Fruit fly (Drosophila melanogaster) whole organism, adult: ENCODE results near the gene lectin-21Cb.

Experiments
- CG11617 ChIP-seq: fragments of 200-800 bp; sonication (Bioruptor generic); optimal IDR thresholded peaks from 2 replicates; lab custom pipeline; 2017; ENCODE audit warnings: mild to moderate bottlenecking, missing biosample characterization, missing genetic modification reagents, missing genetic modification characterization
- CG12768 ChIP-seq: fragments of 200-800 bp; sonication (Bioruptor generic); optimal IDR thresholded peaks from 2 replicates; lab custom pipeline; 2017; ENCODE audit warnings: missing biosample characterization, missing genetic modification characterization, mild to moderate bottlenecking, moderate library complexity, missing genetic modification reagents
- CG14711 ChIP-seq: fragments of 200-800 bp; sonication (Bioruptor generic); optimal IDR thresholded peaks from 2 replicates; lab custom pipeline; 2018; ENCODE audit warnings: missing biosample characterization, mild to moderate bottlenecking, missing genetic modification characterization, moderate library complexity
- CG1620 ChIP-seq: fragments of 200-800 bp; sonication (Bioruptor generic); optimal IDR thresholded peaks from 2 replicates; lab custom pipeline; 2016; ENCODE audit warnings: missing biosample characterization, missing genetic modification characterization
- CG33017 ChIP-seq: fragments of 200-800 bp; sonication (Bioruptor generic); optimal IDR thresholded peaks from 2 replicates; lab custom pipeline; 2018; ENCODE audit warnings: missing biosample characterization, mild to moderate bottlenecking, missing genetic modification characterization, moderate library complexity
- CG5204 ChIP-seq: fragments of 200-800 bp; sonication (Bioruptor generic); optimal IDR thresholded peaks from 2 replicates; lab custom pipeline; 2016; ENCODE audit warnings: missing biosample characterization, missing genetic modification characterization
- CG7045 ChIP-seq: fragments of 200-800 bp; sonication (Bioruptor generic); optimal IDR thresholded peaks from 2 replicates; lab custom pipeline; 2017; ENCODE audit warnings: missing biosample characterization, mild to moderate bottlenecking, missing genetic modification characterization
- CG7101 ChIP-seq: fragments of 200-800 bp; sonication (Bioruptor generic); optimal IDR thresholded peaks from 2 replicates; lab custom pipeline; 2018; ENCODE audit warnings: missing biosample characterization, mild to moderate bottlenecking, missing genetic modification characterization, moderate library complexity
- Clk ChIP-seq: fragments of 200-800 bp; sonication (Bioruptor generic); optimal IDR thresholded peaks from 2 replicates; lab custom pipeline; 2017; ENCODE audit warnings: missing biosample characterization, missing genetic modification characterization
- Crg-1 ChIP-seq: fragments of 200-800 bp; sonication (Bioruptor generic); optimal IDR thresholded peaks from 2 replicates; lab custom pipeline; 2016; ENCODE audit warnings: missing biosample characterization, missing genetic modification characterization
- Hr96 ChIP-seq: fragments of 200-800 bp; sonication (Bioruptor generic); optimal IDR thresholded peaks from 2 replicates; lab custom pipeline; 2016; ENCODE audit warnings: missing biosample characterization, missing genetic modification characterization
- Mnt ChIP-seq: fragments of 200-800 bp; sonication (Bioruptor generic); optimal IDR thresholded peaks from 2 replicates; lab custom pipeline; 2016; ENCODE audit warnings: missing biosample characterization, mild to moderate bottlenecking, missing genetic modification characterization
- bab1 ChIP-seq: fragments of 200-800 bp; sonication (Bioruptor generic); optimal IDR thresholded peaks from 3 replicates; lab custom pipeline; 2019; ENCODE audit warnings: missing biosample characterization, mild to moderate bottlenecking, missing genetic modification characterization, moderate library complexity
- cic ChIP-seq: fragments of 200-800 bp; sonication (Bioruptor generic); optimal IDR thresholded peaks from 2 replicates; lab custom pipeline; 2017; ENCODE audit warnings: missing biosample characterization, mild to moderate bottlenecking, missing genetic modification characterization, moderate library complexity
- cnc ChIP-seq, 2 experiments: fragments of >200 bp; optimal IDR thresholded peaks; 2 replicates each; lab custom pipeline; 2017
- kay ChIP-seq: fragments of 200-800 bp; sonication (Bioruptor generic); peaks from one replicate; lab custom pipeline; 2016; ENCODE audit warnings: missing biosample characterization, missing genetic modification characterization, borderline replicate concordance
- ovo ChIP-seq: fragments of 200-800 bp; sonication (Bioruptor generic); optimal IDR thresholded peaks from 2 replicates; lab custom pipeline; 2016; ENCODE audit warnings: missing biosample characterization, missing genetic modification characterization
- pad ChIP-seq: fragments of 200-800 bp; sonication (Bioruptor generic); optimal IDR thresholded peaks from 3 replicates; lab custom pipeline; 2017; ENCODE audit warnings: missing biosample characterization, missing genetic modification characterization, mild to moderate bottlenecking, moderate library complexity, missing genetic modification reagents
- tj ChIP-seq: fragments of 200-800 bp; sonication (Bioruptor generic); optimal IDR thresholded peaks from 3 replicates; lab custom pipeline; 2017; ENCODE audit warnings: missing biosample characterization, mild to moderate bottlenecking, missing genetic modification characterization, moderate library complexity
- toe ChIP-seq: fragments of 200-800 bp; sonication (Bioruptor generic); optimal IDR thresholded peaks from 2 replicates; lab custom pipeline; 2016; ENCODE audit warnings: missing biosample characterization, missing genetic modification characterization

lectin-21Cb gene

DNA sequence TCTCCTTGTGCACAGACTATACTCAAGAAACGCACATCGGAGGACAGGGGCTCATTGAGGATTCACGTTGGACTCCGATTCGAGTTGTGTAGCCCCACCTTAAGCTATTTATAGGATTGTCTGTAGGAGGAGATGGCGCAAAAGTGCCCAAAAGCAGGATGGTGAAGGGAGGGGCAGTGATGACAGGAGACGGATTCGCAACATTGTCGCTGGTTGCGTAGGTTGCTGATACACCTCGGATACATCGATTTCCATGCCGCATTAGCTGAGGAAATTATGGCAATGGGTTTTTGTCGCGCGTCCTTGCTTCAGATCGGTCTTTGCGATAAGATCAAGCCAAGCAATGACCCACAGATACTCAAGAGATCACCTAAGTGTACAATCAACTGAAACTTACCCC lies 26.6 kb upstream of the lectin-21Cb start:
- no peak for TF ChIP-seq CG33017 (tag; lab: Kevin White, UChicago)
- no peak for TF ChIP-seq kay (GFP tag; lab: Kevin White, UChicago)
- TF ChIP-seq CG14711 (tag; lab: Kevin White, UChicago): no peak
- TF ChIP-seq Hr96: no peak
- TF ChIP-seq CG5204 (GFP tag; lab: Kevin White, UChicago): no peak
- no peak for TF ChIP-seq CG1620
- no peak for TF ChIP-seq toe (GFP tag; lab: Kevin White, UChicago)

DNA sequence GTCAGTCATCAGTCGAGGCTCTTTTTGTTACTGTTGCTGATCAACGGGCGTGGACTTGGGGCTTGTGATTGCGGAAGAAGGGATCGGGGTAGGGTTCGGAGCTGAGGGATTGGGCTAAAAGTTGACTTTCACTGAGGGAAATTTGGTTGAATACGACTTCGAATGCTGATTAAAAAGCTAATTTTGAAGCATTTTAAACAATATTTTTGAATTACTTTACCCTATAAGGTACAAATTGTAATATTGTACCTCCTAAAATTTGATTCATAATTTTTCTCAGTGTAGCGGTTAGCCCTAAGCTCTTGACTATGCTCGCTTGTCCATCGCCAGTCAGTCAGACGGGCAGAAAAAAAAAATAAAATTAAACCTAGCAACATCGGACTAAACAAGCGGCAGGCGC lies 25.5 kb upstream of the lectin-21Cb start:
- TF ChIP-seq Crg-1 (GFP tag; lab: Kevin White, UChicago): no peak
- no peak for TF ChIP-seq tj (GFP tag; lab: Kevin White, UChicago)
- no peak for TF ChIP-seq cnc (optimal IDR thresholded peaks at IDR 0.05; lab: Kevin White, UChicago)
- no peak for TF ChIP-seq CG12768
- no peak for TF ChIP-seq toe (GFP tag; lab: Kevin White, UChicago)
- no peak for TF ChIP-seq kay (GFP tag; lab: Kevin White, UChicago)
- no peak for TF ChIP-seq CG11617 (GFP tag; lab: Kevin White, UChicago)
- no peak for TF ChIP-seq bab1
- TF ChIP-seq CG14711 (tag; lab: Kevin White, UChicago): no peak
- no peak for TF ChIP-seq Hr96
- no peak for TF ChIP-seq cic (GFP tag; lab: Kevin White, UChicago)
- TF ChIP-seq CG33017 (tag; lab: Kevin White, UChicago): no peak
- no peak for TF ChIP-seq Mnt (GFP tag; lab: Kevin White, UChicago)
- no peak for TF ChIP-seq CG7101 (tag; lab: Kevin White, UChicago)
- no peak for TF ChIP-seq CG5204 (GFP tag; lab: Kevin White, UChicago)
- TF ChIP-seq ovo (GFP tag; lab: Kevin White, UChicago): no peak
- TF ChIP-seq Clk (GFP tag; lab: Kevin White, UChicago): no peak

DNA sequence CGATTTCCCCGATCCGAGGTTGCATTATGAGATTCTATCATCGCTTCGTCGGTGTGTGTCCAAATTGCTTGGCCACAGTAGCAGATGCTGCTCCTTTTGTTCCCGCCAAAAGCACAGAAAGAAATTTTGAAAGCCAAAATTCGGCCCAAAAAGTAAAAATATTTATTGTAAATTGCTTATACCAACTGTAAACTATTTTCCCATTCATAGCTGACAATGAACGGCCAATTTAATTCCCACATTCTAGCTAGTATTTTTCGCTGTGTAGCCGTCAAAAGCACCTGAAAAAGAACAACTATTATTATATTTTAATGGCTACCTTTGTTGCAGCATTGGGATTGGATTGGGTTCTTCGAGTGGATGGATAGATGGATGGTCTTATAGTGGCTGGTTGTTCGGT lies 15.5 kb upstream of the lectin-21Cb start:
- TF ChIP-seq CG7101 (tag; lab: Kevin White, UChicago) (no peak), CG12768 (no peak), pad (GFP tag; lab: Kevin White, UChicago) (no peak), tj (GFP tag; lab: Kevin White, UChicago) (no peak), Clk (GFP tag; lab: Kevin White, UChicago) (no peak), Crg-1 (GFP tag; lab: Kevin White, UChicago) (no peak), Mnt (GFP tag; lab: Kevin White, UChicago) (no peak), CG11617 (GFP tag; lab: Kevin White, UChicago) (no peak), CG33017 (tag; lab: Kevin White, UChicago) (no peak), toe (GFP tag; lab: Kevin White, UChicago) (no peak), Hr96 (no peak), bab1 (no peak), kay (GFP tag; lab: Kevin White, UChicago) (no peak), CG7045 (GFP tag; lab: Kevin White, UChicago) (no peak), CG5204 (GFP tag; lab: Kevin White, UChicago) (no peak), CG1620 (no peak), cic (GFP tag; lab: Kevin White, UChicago) (no peak), cnc (optimal IDR thresholded peaks at IDR 0.05; lab: Kevin White, UChicago) (no peak), ovo (GFP tag; lab: Kevin White, UChicago) (no peak)

DNA sequence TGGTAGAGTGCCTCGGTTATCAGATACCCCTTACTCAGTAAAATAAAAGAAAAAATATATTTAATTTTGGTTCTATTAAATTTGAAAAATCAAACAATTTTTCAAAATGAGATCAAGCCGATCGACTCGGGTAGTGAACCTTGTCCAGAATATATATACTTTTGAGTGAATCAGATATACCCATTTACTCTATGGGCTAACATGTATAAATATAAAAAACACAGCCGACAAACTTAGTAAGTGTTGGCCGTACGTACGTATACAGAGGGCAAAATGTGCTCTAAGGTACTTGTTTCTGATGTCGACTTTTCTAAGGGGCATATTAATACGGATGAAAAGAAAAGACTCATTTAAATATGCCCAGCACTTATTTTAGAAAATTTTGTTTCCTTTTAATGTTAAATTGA lies 13.2 kb upstream of the lectin-21Cb start:
- TF ChIP-seq pad (GFP tag; lab: Kevin White, UChicago) (no peak), kay (GFP tag; lab: Kevin White, UChicago) (no peak), CG11617 (GFP tag; lab: Kevin White, UChicago) (no peak), CG7101 (tag; lab: Kevin White, UChicago) (no peak), CG12768 (no peak), Mnt (GFP tag; lab: Kevin White, UChicago) (no peak), Crg-1 (GFP tag; lab: Kevin White, UChicago) (no peak)

DNA sequence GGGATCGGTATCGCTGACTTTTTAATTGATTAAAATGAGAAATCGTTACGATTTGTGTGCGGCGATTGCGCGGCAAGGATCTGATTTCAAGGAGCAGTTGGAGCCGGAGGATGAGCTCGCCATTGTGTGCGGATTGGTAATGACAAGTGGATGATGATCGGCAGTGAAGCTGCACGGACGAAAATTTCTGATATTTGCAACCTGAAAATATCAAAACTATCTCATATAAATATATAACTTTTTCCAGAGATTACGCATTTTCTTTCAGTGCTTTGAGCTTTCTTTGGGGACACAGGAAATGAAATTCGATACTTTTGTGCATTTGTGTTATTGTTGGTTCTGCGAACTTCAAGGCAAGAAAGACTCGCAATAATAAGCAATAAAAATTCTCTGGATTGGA lies 12.2 kb upstream of the lectin-21Cb start:
- TF ChIP-seq tj (GFP tag; lab: Kevin White, UChicago): no peak

DNA sequence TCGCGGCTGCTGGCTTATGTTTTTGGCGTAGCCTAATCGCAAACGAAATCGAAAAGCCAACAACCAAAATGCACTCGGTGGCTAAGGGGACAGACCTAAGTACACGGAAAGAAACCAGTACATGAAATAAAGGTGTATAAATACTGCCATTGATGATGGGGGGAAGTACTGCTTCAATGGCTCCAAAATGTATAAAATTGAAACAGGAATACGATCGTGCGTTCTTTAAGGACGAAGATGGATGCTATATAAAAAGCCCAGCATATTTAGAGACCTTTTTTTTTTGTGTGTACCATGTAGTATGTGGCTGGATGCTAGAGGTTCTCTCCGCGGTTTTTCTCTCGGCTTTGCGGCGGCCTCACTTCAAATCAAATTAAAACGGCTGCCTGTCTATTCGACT lies 9.2 kb upstream of the lectin-21Cb start:
- TF ChIP-seq Crg-1 (GFP tag; lab: Kevin White, UChicago): no peak
- TF ChIP-seq bab1: no peak
- TF ChIP-seq kay (GFP tag; lab: Kevin White, UChicago): no peak
- no peak for TF ChIP-seq Mnt (GFP tag; lab: Kevin White, UChicago)
- no peak for TF ChIP-seq CG7045 (GFP tag; lab: Kevin White, UChicago)
- TF ChIP-seq cnc (optimal IDR thresholded peaks at IDR 0.05; lab: Kevin White, UChicago): no peak
- TF ChIP-seq CG11617 (GFP tag; lab: Kevin White, UChicago): no peak
- TF ChIP-seq CG33017 (tag; lab: Kevin White, UChicago): no peak
- TF ChIP-seq CG14711 (tag; lab: Kevin White, UChicago): no peak
- no peak for TF ChIP-seq ovo (GFP tag; lab: Kevin White, UChicago)
- TF ChIP-seq Hr96: no peak
- TF ChIP-seq cic (GFP tag; lab: Kevin White, UChicago): no peak
- TF ChIP-seq CG12768: no peak
- TF ChIP-seq CG1620: no peak
- TF ChIP-seq CG5204 (GFP tag; lab: Kevin White, UChicago): no peak

DNA sequence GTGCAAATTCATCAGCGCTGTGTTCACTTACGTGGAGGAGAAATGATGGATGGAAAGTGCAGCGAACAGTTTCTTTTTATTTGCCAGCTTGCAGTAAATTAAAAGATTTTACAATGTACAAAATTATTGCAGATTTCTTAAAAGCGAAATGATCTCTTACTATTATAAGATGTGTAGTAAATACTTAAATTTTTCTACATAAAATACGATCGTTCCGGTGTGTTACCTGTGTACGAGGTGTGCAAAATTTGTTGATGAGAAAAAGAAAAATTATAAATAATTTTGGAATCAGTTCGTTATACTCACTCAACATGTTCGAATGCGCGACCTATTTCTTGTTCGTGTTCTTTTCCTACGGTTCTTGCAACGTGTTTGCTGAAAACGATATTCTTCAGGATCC lies 4.4 kb upstream of the lectin-21Cb start, which contains the start of gene CG2839:
Gene CG2839, plus strand, starts transcription at position 301 of the 400 bp plus-strand sequence.
- TF ChIP-seq CG5204 (GFP tag; lab: Kevin White, UChicago): no peak
- no peak for TF ChIP-seq CG7045 (GFP tag; lab: Kevin White, UChicago)
- TF ChIP-seq CG1620: no peak
- TF ChIP-seq bab1: no peak
- TF ChIP-seq cnc (optimal IDR thresholded peaks at IDR 0.05; lab: Kevin White, UChicago): no peak
- no peak for TF ChIP-seq CG11617 (GFP tag; lab: Kevin White, UChicago)
- TF ChIP-seq Crg-1 (GFP tag; lab: Kevin White, UChicago): no peak
- no peak for TF ChIP-seq pad (GFP tag; lab: Kevin White, UChicago)
- no peak for TF ChIP-seq kay (GFP tag; lab: Kevin White, UChicago)
- no peak for TF ChIP-seq Mnt (GFP tag; lab: Kevin White, UChicago)
- no peak for TF ChIP-seq toe (GFP tag; lab: Kevin White, UChicago)
- TF ChIP-seq tj (GFP tag; lab: Kevin White, UChicago): no peak
- no peak for TF ChIP-seq CG7101 (tag; lab: Kevin White, UChicago)
- no peak for TF ChIP-seq CG14711 (tag; lab: Kevin White, UChicago)
- no peak for TF ChIP-seq ovo (GFP tag; lab: Kevin White, UChicago)
